Fruit fly (Drosophila melanogaster): ENCODE results near the gene Syt12.

Syt12 gene

DNA sequence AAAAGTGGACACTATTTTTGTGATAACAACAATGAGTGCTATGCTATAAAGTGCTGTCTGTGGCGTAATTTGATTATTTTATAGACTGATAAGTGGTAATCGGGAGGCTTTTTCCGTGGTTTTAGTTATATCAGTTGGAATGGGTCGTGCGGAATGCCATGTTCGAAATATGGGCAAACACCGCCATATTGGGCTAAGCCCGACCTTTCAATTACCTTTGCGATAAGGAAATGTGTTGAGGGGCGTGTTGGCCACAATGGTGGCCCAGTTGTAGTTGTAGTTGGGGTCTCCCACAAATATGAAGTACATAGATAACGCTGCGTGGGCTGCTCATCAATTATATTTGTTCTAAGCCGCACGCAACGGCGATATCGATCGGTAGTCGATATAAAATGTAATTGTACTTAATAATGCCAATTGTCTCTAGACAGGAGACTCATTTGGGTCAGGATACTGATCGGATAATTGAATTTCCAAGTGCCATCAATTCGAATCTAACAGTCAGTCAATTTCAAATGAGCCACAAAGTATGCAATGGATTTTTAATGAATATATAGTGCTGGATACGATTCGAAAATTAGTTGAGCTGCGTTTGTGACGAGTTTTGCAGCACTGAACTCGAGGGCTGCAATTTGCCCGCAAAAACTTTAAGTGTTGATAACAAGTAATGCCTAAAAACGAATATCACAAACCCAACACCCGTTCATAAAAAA is 24.5 kb upstream of the Syt12 start:
- TF ChIP-seq N (GFP tag; optimal IDR thresholded peaks at IDR 0.05): no peak
- TF ChIP-seq CG9705 (GFP tag; optimal IDR thresholded peaks at IDR 0.05): no peak
- TF ChIP-seq usp (GFP tag; optimal IDR thresholded peaks at IDR 0.05): no peak
- TF ChIP-seq h (GFP tag; optimal IDR thresholded peaks at IDR 0.05): peak; percentile 60
- peak; percentile 78 for TF ChIP-seq rgr (GFP tag; optimal IDR thresholded peaks at IDR 0.05)
- no peak for TF ChIP-seq CrebA (GFP tag; optimal IDR thresholded peaks at IDR 0.05; ENCODE audit: borderline replicate concordance)
- TF ChIP-seq GATAd (GFP tag; optimal IDR thresholded peaks at IDR 0.05): peak; percentile 70
- no peak for TF ChIP-seq sage (GFP tag; optimal IDR thresholded peaks at IDR 0.05)
- no peak for TF ChIP-seq dmrt93B (GFP tag; optimal IDR thresholded peaks at IDR 0.05)
- no peak for TF ChIP-seq Dif (GFP tag; optimal IDR thresholded peaks at IDR 0.05; ENCODE audit: partially characterized antibody)
- TF ChIP-seq dsf (GFP tag; optimal IDR thresholded peaks at IDR 0.05; ENCODE audit: borderline replicate concordance): no peak
- TF ChIP-seq foxo (GFP tag; optimal IDR thresholded peaks at IDR 0.05): peak in 1 of 2 experiments; percentile 75
- no peak for TF ChIP-seq CG32264 (GFP tag; optimal IDR thresholded peaks at IDR 0.05)
- TF ChIP-seq fru (GFP tag; optimal IDR thresholded peaks at IDR 0.05): peak; percentile 64
- peak; percentile 58 for TF ChIP-seq Myc (optimal IDR thresholded peaks at IDR 0.05)
- TF ChIP-seq Sp1 (GFP tag; optimal IDR thresholded peaks at IDR 0.05): peak; percentile 30
- peak; percentile 47 for TF ChIP-seq br (GFP tag; optimal IDR thresholded peaks at IDR 0.05)
- TF ChIP-seq sv (GFP tag; optimal IDR thresholded peaks at IDR 0.05): no peak
- peak; percentile 63 for TF ChIP-seq tai (GFP tag; optimal IDR thresholded peaks at IDR 0.05)
- no peak for TF ChIP-seq psq (GFP tag; optimal IDR thresholded peaks at IDR 0.05)
- peak; percentile 68 for TF ChIP-seq Hr83 (GFP tag; optimal IDR thresholded peaks at IDR 0.05; ENCODE audit: poor library complexity, severe bottlenecking)
- peak; percentile 79 for TF ChIP-seq Hnf4 (GFP tag; optimal IDR thresholded peaks at IDR 0.05)
- TF ChIP-seq Mio (GFP tag; optimal IDR thresholded peaks at IDR 0.05): no peak
- no peak for TF ChIP-seq dl (GFP tag; optimal IDR thresholded peaks at IDR 0.05; ENCODE audit: insufficient read depth in 1 of 2, partially characterized antibody in 2 of 2)
- peak; percentile 34 for TF ChIP-seq HLH106 (tag; optimal IDR thresholded peaks at IDR 0.05)
- no peak for TF ChIP-seq Hr78 (GFP tag; optimal IDR thresholded peaks at IDR 0.05)
- TF ChIP-seq brk (GFP tag; optimal IDR thresholded peaks at IDR 0.05): peak; percentile 52
- TF ChIP-seq lola (GFP tag; optimal IDR thresholded peaks at IDR 0.05): no peak
- TF ChIP-seq Vsx2 (GFP tag; optimal IDR thresholded peaks at IDR 0.05; ENCODE audit: partially characterized antibody): no peak
- TF ChIP-seq Jra (GFP tag; optimal IDR thresholded peaks at IDR 0.05): peak; percentile 36
- peak; percentile 23 for TF ChIP-seq woc (GFP tag; optimal IDR thresholded peaks at IDR 0.05)
- TF ChIP-seq ey (GFP tag; optimal IDR thresholded peaks at IDR 0.05): peak; percentile 55
- TF ChIP-seq pan (optimal IDR thresholded peaks at IDR 0.05): no peak
- TF ChIP-seq Abd-B (GFP tag; optimal IDR thresholded peaks at IDR 0.05): no peak
- TF ChIP-seq jim (GFP tag; optimal IDR thresholded peaks at IDR 0.05): no peak
- no peak for TF ChIP-seq Dfd (GFP tag; optimal IDR thresholded peaks at IDR 0.05)
- no peak for TF ChIP-seq Rel (GFP tag; optimal IDR thresholded peaks at IDR 0.05)
- peak; percentile 32 for TF ChIP-seq Rel (tag; optimal IDR thresholded peaks at IDR 0.05)
- TF ChIP-seq OdsH (GFP tag; optimal IDR thresholded peaks at IDR 0.05): peak; percentile 39

DNA sequence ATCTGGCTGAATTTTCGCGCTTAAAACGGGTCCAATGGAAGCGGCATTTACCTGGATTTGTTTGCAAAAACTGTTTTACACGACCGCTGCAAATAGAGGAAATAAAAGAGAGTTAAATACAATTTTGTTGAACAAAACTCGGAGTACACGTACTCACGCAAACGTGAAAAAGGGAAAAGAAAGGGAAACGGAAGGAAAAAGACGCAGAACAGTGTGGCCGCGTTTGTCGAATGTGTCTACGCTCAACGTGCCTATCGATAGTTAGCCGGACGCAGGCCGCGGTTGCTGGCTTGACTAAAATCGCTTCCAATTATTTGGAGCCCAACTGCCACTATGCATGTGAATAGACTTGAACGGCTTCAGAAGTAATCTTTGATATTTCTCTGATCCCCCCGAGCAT is 21.6 kb upstream of the Syt12 start, which contains the start of gene RpS15Aa:
Gene RpS15Aa (minus strand): TSS at position 252 of the 400 bp plus-strand sequence.
- peak in 1 of 2 experiments; percentile 65 for TF ChIP-seq foxo (GFP tag; optimal IDR thresholded peaks at IDR 0.05)
- peak; percentile 78 for TF ChIP-seq Sp1 (GFP tag; optimal IDR thresholded peaks at IDR 0.05)
- TF ChIP-seq h (GFP tag; optimal IDR thresholded peaks at IDR 0.05): peak; percentile 47
- TF ChIP-seq Rel (GFP tag; optimal IDR thresholded peaks at IDR 0.05): no peak
- peak; percentile 57 for TF ChIP-seq Rel (tag; optimal IDR thresholded peaks at IDR 0.05)
- peak; percentile 65 for TF ChIP-seq sv (GFP tag; optimal IDR thresholded peaks at IDR 0.05)
- TF ChIP-seq Mio (GFP tag; optimal IDR thresholded peaks at IDR 0.05): peak; percentile 25
- TF ChIP-seq rgr (GFP tag; optimal IDR thresholded peaks at IDR 0.05): peak; percentile 73
- TF ChIP-seq brk (GFP tag; optimal IDR thresholded peaks at IDR 0.05): no peak
- peak; percentile 89 for TF ChIP-seq Hr83 (GFP tag; optimal IDR thresholded peaks at IDR 0.05; ENCODE audit: poor library complexity, severe bottlenecking)
- TF ChIP-seq Hnf4 (GFP tag; optimal IDR thresholded peaks at IDR 0.05): peak; percentile 37
- peak; percentile 54 for TF ChIP-seq br (GFP tag; optimal IDR thresholded peaks at IDR 0.05)
- TF ChIP-seq OdsH (GFP tag; optimal IDR thresholded peaks at IDR 0.05): peak; percentile 24
- peak; percentile 87 for TF ChIP-seq dmrt93B (GFP tag; optimal IDR thresholded peaks at IDR 0.05)
- no peak for TF ChIP-seq Dfd (GFP tag; optimal IDR thresholded peaks at IDR 0.05)
- no peak for TF ChIP-seq ey (GFP tag; optimal IDR thresholded peaks at IDR 0.05)
- TF ChIP-seq usp (GFP tag; optimal IDR thresholded peaks at IDR 0.05): no peak
- no peak for TF ChIP-seq dsf (GFP tag; optimal IDR thresholded peaks at IDR 0.05; ENCODE audit: borderline replicate concordance)
- TF ChIP-seq psq (GFP tag; optimal IDR thresholded peaks at IDR 0.05): no peak
- no peak for TF ChIP-seq CrebA (GFP tag; optimal IDR thresholded peaks at IDR 0.05; ENCODE audit: borderline replicate concordance)
- TF ChIP-seq Jra (GFP tag; optimal IDR thresholded peaks at IDR 0.05): peak; percentile 6
- peak; percentile 85 for TF ChIP-seq CG9705 (GFP tag; optimal IDR thresholded peaks at IDR 0.05)
- TF ChIP-seq HLH106 (tag; optimal IDR thresholded peaks at IDR 0.05): peak; percentile 70
- TF ChIP-seq fru (GFP tag; optimal IDR thresholded peaks at IDR 0.05): peak; percentile 47
- no peak for TF ChIP-seq sage (GFP tag; optimal IDR thresholded peaks at IDR 0.05)

All from whole organism, wandering third instar larva.